Worm (Caenorhabditis elegans) whole organism, early embryonic: Measurements from ENCODE around the gene twk-22.

ENCODE experiments used
- B0310.2 ChIP-seq: sonication (generic microtip); optimal IDR thresholded peaks from 2 replicates; lab custom pipeline; 2016; ENCODE audit warnings: mild to moderate bottlenecking, missing genetic modification characterization, missing compliant biosample characterization
- F13C5.2 ChIP-seq: sonication (generic microtip); optimal IDR thresholded peaks from 2 replicates; lab custom pipeline; 2017; ENCODE audit warnings: mild to moderate bottlenecking, missing genetic modification characterization, inconsistent platforms, missing compliant biosample characterization
- aly-1 ChIP-seq: sonication (generic microtip); optimal IDR thresholded peaks from 2 replicates; lab custom pipeline; 2016; ENCODE audit warnings: missing genetic modification characterization, missing compliant biosample characterization
- ama-1 ChIP-seq: fragments of 150-350 bp; optimal IDR thresholded peaks from 2 replicates; lab custom pipeline; 2014
- ceh-13 ChIP-seq: fragments of 200-800 bp; sonication (Bioruptor generic); optimal IDR thresholded peaks from 2 replicates; lab custom pipeline; 2018; ENCODE audit warnings: mild to moderate bottlenecking, missing genetic modification characterization, missing compliant biosample characterization
- ceh-36 ChIP-seq: sonication (generic microtip); optimal IDR thresholded peaks from 2 replicates; lab custom pipeline; 2016; ENCODE audit warnings: missing genetic modification characterization, inconsistent platforms, missing compliant biosample characterization
- ets-7 ChIP-seq: sonication (generic microtip); optimal IDR thresholded peaks from 2 replicates; lab custom pipeline; 2016; ENCODE audit warnings: missing genotype, missing genetic modification characterization, missing compliant biosample characterization
- flt-1 ChIP-seq: fragments of 200-800 bp; sonication (Bioruptor generic); IDR thresholded peaks from 2 replicates; pipeline ENCODE4 v1.3.6; 2022; ENCODE audit warnings: missing genetic modification characterization, missing compliant biosample characterization
- hmbx-1 ChIP-seq: sonication (generic microtip); optimal IDR thresholded peaks from 2 replicates; lab custom pipeline; 2016; ENCODE audit warnings: mild to moderate bottlenecking, missing genetic modification characterization, missing compliant biosample characterization
- hmg-4 ChIP-seq: fragments of 200-800 bp; sonication (Bioruptor generic); optimal IDR thresholded peaks from 2 replicates; lab custom pipeline; 2018; ENCODE audit warnings: mild to moderate bottlenecking, missing genetic modification characterization, missing compliant biosample characterization
- hnd-1 ChIP-seq: sonication (generic microtip); optimal IDR thresholded peaks from 2 replicates; lab custom pipeline; 2016; ENCODE audit warnings: missing genetic modification characterization, missing compliant biosample characterization
- pes-1 ChIP-seq: fragments of 200-800 bp; sonication (Bioruptor generic); IDR thresholded peaks from 2 replicates; pipeline ENCODE4 v1.3.6; 2022; ENCODE audit warnings: missing genetic modification reagents, missing genetic modification characterization, missing compliant biosample characterization
- scrt-1 ChIP-seq: fragments of 200-800 bp; sonication (Bioruptor generic); IDR thresholded peaks from 2 replicates; pipeline ENCODE4 v1.3.6; 2022; ENCODE audit warnings: missing genetic modification characterization, missing compliant biosample characterization
- sea-1 ChIP-seq: fragments of 200-800 bp; sonication (Bioruptor generic); conservative IDR thresholded peaks from 2 replicates; pipeline ENCODE4 v1.3.6; 2022; ENCODE audit warnings: missing genetic modification characterization, missing compliant biosample characterization
- tbx-11 ChIP-seq: fragments of 200-800 bp; sonication (Bioruptor generic); IDR thresholded peaks from 2 replicates; pipeline ENCODE4 v1.3.6; 2022; ENCODE audit warnings: missing genetic modification characterization, missing compliant biosample characterization
- tbx-37 ChIP-seq: fragments of 200-800 bp; sonication (Bioruptor generic); conservative IDR thresholded peaks from 2 replicates; pipeline ENCODE4 v1.3.6; 2022; ENCODE audit warnings: missing genetic modification reagents, missing genetic modification characterization, missing compliant biosample characterization
- tra-4 ChIP-seq: sonication (generic microtip); optimal IDR thresholded peaks from 2 replicates; lab custom pipeline; 2017; ENCODE audit warnings: missing genetic modification characterization, missing compliant biosample characterization

twk-22 gene

ce11 chrX:16306164-16306563 is at the start of gene twk-22:
Gene twk-22 (plus strand): TSS chrX:16306464.
- TF ChIP-seq F13C5.2 (tag; lab: Kevin White, UChicago) (no peak), aly-1 (tag; lab: Kevin White, UChicago) (no peak), sea-1 (GFP tag; lab: Robert Waterston, UW) (no peak), ceh-13 (GFP tag; lab: Kevin White, UChicago) (no peak), hnd-1 (tag; lab: Kevin White, UChicago) (no peak), tra-4 (no peak), tbx-11 (no peak), hmg-4 (GFP tag; lab: Kevin White, UChicago) (no peak), ceh-36 (tag; lab: Kevin White, UChicago) (no peak), scrt-1 (GFP tag; lab: Robert Waterston, UW) (no peak), pes-1 (no peak), tbx-37 (GFP tag; lab: Robert Waterston, UW) (no peak), hmbx-1 (tag; lab: Kevin White, UChicago) (no peak), ets-7 (tag; lab: Kevin White, UChicago) (no peak), B0310.2 (no peak)

- TF ChIP-seq hmg-4 (GFP tag; lab: Kevin White, UChicago) (no peak), ets-7 (tag; lab: Kevin White, UChicago) (no peak), sea-1 (GFP tag; lab: Robert Waterston, UW) (no peak), B0310.2 (no peak), ceh-36 (tag; lab: Kevin White, UChicago) (no peak), hnd-1 (tag; lab: Kevin White, UChicago) (no peak), tbx-37 (GFP tag; lab: Robert Waterston, UW) (no peak), pes-1 (no peak), ceh-13 (GFP tag; lab: Kevin White, UChicago) (no peak), flt-1 (no peak), tbx-11 (no peak), tra-4 (no peak)
Observed at ce11 chrX:16258503-16258902, 47.8 kb upstream of the twk-22 start.

ce11 chrX:16260077-16260476 is 46.2 kb upstream of the twk-22 start:
- TF ChIP-seq flt-1 (no peak), aly-1 (tag; lab: Kevin White, UChicago) (no peak), ets-7 (tag; lab: Kevin White, UChicago) (no peak), tbx-37 (GFP tag; lab: Robert Waterston, UW) (no peak), hmg-4 (GFP tag; lab: Kevin White, UChicago) (no peak), sea-1 (GFP tag; lab: Robert Waterston, UW) (no peak), hnd-1 (tag; lab: Kevin White, UChicago) (no peak), tbx-11 (no peak), ama-1 (no peak), ceh-36 (tag; lab: Kevin White, UChicago) (no peak), hmbx-1 (tag; lab: Kevin White, UChicago) (no peak), tra-4 (no peak)

DNA sequence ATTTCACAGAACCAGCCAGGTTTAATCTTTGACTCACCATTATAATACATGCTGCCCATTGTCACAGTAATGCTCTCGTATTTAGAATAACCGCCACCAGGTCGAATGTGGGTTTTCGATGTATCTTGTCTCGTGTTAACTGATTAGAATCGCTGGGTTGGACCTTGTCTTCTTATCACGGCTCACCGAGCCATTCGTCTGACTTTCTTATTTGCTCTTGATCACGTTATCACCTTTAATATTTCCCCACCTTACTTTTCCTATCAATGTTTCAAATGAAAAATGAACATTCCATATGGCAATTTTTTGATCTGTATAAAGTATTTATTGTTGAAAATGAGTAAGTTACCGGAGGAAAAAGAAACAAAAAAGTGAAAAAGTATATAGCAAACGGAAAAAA is 44.3 kb upstream of the twk-22 start, which contains the start of gene sgk-1:
Gene sgk-1 (minus strand): TSS at position 130 of the 400 bp plus-strand sequence.
- TF ChIP-seq pes-1, result no peak
- no peak for TF ChIP-seq hnd-1 (tag; lab: Kevin White, UChicago)
- TF ChIP-seq tbx-11, result no peak
- TF ChIP-seq ceh-36 (tag; lab: Kevin White, UChicago), result no peak
- no peak for TF ChIP-seq sea-1 (GFP tag; lab: Robert Waterston, UW)
- TF ChIP-seq tra-4, result no peak
- no peak for TF ChIP-seq tbx-37 (GFP tag; lab: Robert Waterston, UW)
- no peak for TF ChIP-seq F13C5.2 (tag; lab: Kevin White, UChicago)
- no peak for TF ChIP-seq ceh-13 (GFP tag; lab: Kevin White, UChicago)
- no peak for TF ChIP-seq flt-1
- TF ChIP-seq B0310.2, result no peak
- no peak for TF ChIP-seq ama-1
- TF ChIP-seq hmbx-1 (tag; lab: Kevin White, UChicago), result no peak
- no peak for TF ChIP-seq hmg-4 (GFP tag; lab: Kevin White, UChicago)
- no peak for TF ChIP-seq ets-7 (tag; lab: Kevin White, UChicago)

DNA sequence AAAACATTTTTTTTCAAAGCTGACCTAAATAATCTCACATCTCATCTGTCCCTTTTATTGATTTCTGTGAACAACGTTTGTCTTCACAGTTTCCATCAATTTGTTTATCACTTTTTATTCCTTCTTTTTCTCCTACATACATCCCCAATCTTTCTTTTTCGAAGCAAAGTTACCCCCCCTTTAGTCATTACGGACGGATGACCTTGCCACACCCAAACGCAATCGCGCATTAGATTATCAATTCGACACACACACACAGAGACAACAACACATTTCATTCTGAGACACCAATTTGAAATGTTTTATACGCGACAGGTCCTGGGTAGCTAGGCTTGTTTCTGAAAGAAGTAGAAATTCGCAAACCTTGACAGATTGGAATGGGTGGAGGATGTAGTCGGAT is 43.0 kb upstream of the twk-22 start:
- TF ChIP-seq flt-1, result no peak
- no peak for TF ChIP-seq B0310.2
- no peak for TF ChIP-seq F13C5.2 (tag; lab: Kevin White, UChicago)
- no peak for TF ChIP-seq pes-1
- TF ChIP-seq hmbx-1 (tag; lab: Kevin White, UChicago), result no peak
- no peak for TF ChIP-seq hnd-1 (tag; lab: Kevin White, UChicago)
- TF ChIP-seq scrt-1 (GFP tag; lab: Robert Waterston, UW), result no peak
- TF ChIP-seq ceh-36 (tag; lab: Kevin White, UChicago), result no peak

DNA sequence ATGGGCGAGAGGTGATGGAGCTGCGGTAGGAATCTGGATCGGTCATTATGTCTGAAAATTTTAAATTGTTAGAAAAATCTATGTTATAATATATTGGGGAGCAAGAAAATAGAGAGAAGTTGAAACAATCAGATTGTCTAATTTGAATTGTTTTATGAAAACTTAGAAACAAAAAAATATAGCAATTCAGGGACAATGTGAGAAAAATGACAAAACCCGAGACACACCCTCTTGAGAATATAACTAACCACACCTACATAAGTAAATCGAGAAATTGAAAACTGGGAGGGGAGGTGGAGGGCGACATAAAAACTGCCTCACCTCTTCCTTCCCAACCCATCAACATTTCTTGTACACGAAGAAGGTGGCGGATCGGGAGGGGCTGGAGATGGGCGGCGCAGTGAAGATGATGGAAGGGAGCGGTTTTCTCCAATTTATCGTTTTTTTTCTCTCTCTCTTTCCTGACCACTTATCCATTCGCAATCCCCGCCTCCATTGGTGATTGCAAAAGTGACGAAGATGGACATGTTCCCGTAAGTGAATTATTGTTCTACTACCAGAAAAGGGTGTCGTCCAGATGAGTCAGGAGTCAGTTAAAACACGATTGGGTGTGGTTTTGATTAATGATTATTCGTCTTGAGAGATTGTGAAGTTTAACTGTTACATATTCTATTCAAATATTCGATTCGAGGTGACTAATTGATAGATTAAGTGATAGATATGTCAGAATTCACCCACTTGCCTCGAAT is 40.5 kb upstream of the twk-22 start, which contains the start of gene mua-6:
Gene mua-6 (minus strand): TSS at position 51 of the 749 bp plus-strand sequence.
- TF ChIP-seq tbx-37 (GFP tag; lab: Robert Waterston, UW) (no peak), pes-1 (no peak), ets-7 (tag; lab: Kevin White, UChicago) (no peak), hnd-1 (tag; lab: Kevin White, UChicago) (no peak), tra-4 (no peak), F13C5.2 (tag; lab: Kevin White, UChicago) (no peak), flt-1 (no peak), ama-1 (no peak), sea-1 (GFP tag; lab: Robert Waterston, UW) (no peak), ceh-13 (GFP tag; lab: Kevin White, UChicago) (no peak), ceh-36 (tag; lab: Kevin White, UChicago) (no peak), tbx-11 (no peak), hmg-4 (GFP tag; lab: Kevin White, UChicago) (no peak), scrt-1 (GFP tag; lab: Robert Waterston, UW) (no peak), hmbx-1 (tag; lab: Kevin White, UChicago) (no peak), aly-1 (tag; lab: Kevin White, UChicago) (no peak), B0310.2 (no peak)

- no peak for TF ChIP-seq pes-1
- TF ChIP-seq ceh-13 (GFP tag; lab: Kevin White, UChicago), result no peak
- no peak for TF ChIP-seq B0310.2
- TF ChIP-seq scrt-1 (GFP tag; lab: Robert Waterston, UW), result no peak
- TF ChIP-seq tra-4, result no peak
Observed at ce11 chrX:16269969-16270368, 36.3 kb upstream of the twk-22 start, which contains the start of gene ifa-3. Gene ifa-3 (minus strand): TSS chrX:16270069.
